Worm (Caenorhabditis elegans): Measurements from ENCODE around the gene clc-7.

DNA sequence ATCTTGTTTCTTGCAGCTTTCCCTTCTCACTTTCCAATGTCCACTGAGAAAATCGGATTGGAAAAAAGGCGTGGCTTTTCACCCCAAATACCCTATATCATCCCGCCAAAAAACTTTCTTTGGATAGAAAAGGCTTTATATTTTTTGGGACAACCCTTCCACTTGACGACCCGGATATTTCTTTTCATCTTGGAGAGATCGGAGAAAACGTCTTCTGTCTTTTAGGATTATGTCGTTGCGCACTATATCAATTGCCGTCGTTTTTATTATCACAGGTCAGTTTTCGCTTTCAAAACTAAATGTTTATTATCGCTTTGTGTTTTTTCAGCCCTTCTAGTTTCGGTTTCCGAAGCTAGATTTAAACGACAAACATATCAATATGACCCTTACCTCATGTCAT lies 24.0 kb upstream of the clc-7 start, which contains the start of gene Y64H9A.2:
- TF ChIP-seq elt-1 (tag; optimal IDR thresholded peaks at IDR 0.05; ENCODE audit: borderline replicate concordance, insufficient read depth) (no peak), nhr-76 (tag; optimal IDR thresholded peaks at IDR 0.05) (no peak), nhr-28 (tag; optimal IDR thresholded peaks at IDR 0.05) (no peak), snpc-4 (tag; optimal IDR thresholded peaks at IDR 0.05) (no peak)

Data from whole organism, mixed stage, embryonic.